Worm (Caenorhabditis elegans) whole organism, L4/young adult: ENCODE measurements around the gene T26G10.1.

Source experiments
- dao-5 ChIP-seq: sonication (generic microtip); optimal IDR thresholded peaks from 2 replicates; lab custom pipeline; 2016; ENCODE audit warnings: missing genotype, missing genetic modification characterization, moderate library complexity, missing compliant biosample characterization
- him-1 ChIP-seq: sonication (generic microtip); optimal IDR thresholded peaks from 2 replicates; lab custom pipeline; 2016; ENCODE audit warnings: missing genotype, missing genetic modification reagents, missing genetic modification characterization, missing compliant biosample characterization

DNA sequence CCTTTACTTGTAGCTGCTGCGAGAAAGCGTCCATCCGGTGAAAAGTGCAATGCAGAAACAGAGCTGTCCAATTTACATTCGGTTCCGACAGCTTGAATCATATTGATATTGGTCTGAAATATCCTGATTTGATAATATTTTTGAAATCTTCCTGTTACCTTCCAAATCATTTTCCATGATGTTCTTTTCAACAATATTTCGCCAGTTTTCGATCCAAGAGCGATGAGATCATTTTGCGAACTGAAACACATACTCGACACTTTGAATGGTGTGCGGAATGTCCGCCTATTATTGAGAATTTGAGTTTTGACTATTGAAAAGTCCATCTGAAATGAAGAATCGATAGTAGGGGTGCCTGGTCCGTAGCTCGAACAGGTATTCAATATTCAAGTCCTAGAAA, 34.7 kb upstream of the T26G10.1 start, which contains the start of gene emb-30:
- TF ChIP-seq dao-5 (tag; lab: Kevin White, UChicago) (no peak), him-1 (tag; lab: Kevin White, UChicago) (no peak)
